Fruit fly (Drosophila melanogaster): Measurements from ENCODE around the gene CG46339.
A peak's percentile ranks its signal among the peaks of the same experiment; 100 is the strongest.

The CG46339 gene

DNA sequence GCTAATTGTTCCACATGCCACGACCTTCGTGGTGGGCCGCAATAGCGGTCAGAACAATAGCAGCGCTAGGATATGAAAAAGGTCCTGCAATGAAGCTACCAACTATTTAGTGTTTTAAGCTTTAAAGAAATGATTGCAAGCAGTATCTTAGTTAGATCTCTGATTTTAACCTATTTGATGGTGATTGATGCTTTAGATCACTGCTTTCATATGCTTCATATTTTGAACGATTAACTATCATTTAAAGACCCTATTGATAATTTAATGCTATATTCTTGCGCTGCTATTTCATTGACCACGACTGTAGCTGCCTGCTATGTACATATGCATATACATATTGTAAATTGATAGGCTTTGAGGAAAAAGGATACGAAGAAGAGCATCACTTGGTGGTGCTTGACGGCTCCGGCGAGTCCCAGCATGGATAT lies 48.2 kb downstream of the CG46339 start (continued):
- 0 out of 2 replicates have a peak, but pooled peaks have one; percentile 31 for TF ChIP-seq wdn (GFP tag; IDR thresholded peaks at IDR 0.05)
- TF ChIP-seq CG11456 (GFP tag; IDR thresholded peaks at IDR 0.05): peak; percentile 70; the same call in 2 of the 3 replicates
- TF ChIP-seq Max (GFP tag; optimal IDR thresholded peaks at IDR 0.05): peak; percentile 74
- peak; percentile 72 for TF ChIP-seq vvl (GFP tag; IDR thresholded peaks at IDR 0.05)
- peak; percentile 26; the same call in 1 of the 2 replicates for TF ChIP-seq CG31224 (GFP tag; IDR thresholded peaks at IDR 0.05)
- no peak for TF ChIP-seq Sry-β (GFP tag; optimal IDR thresholded peaks at IDR 0.05)
- TF ChIP-seq CG31388 (GFP tag; optimal IDR thresholded peaks at IDR 0.05): peak; percentile 69
- peak; percentile 81 for TF ChIP-seq CG7839 (tag; optimal IDR thresholded peaks at IDR 0.05)
- no peak for TF ChIP-seq vnd (GFP tag; IDR thresholded peaks at IDR 0.05; ENCODE audit: partially characterized antibody)
- no peak for TF ChIP-seq CG43689 (GFP tag; IDR thresholded peaks at IDR 0.05)
- TF ChIP-seq gfzf (GFP tag; optimal IDR thresholded peaks at IDR 0.05): no peak
- no peak for TF ChIP-seq ato (GFP tag; IDR thresholded peaks at IDR 0.05; ENCODE audit: partially characterized antibody)
- no peak for TF ChIP-seq CG34422 (GFP tag; IDR thresholded peaks at IDR 0.05)
- no peak for TF ChIP-seq Rx (GFP tag; IDR thresholded peaks at IDR 0.05)
- TF ChIP-seq ase (GFP tag; IDR thresholded peaks at IDR 0.05): no peak
- no peak for TF ChIP-seq unc-4 (GFP tag; IDR thresholded peaks at IDR 0.05; ENCODE audit: partially characterized antibody)
- TF ChIP-seq mam (GFP tag; optimal IDR thresholded peaks at IDR 0.05): peak; percentile 68
- TF ChIP-seq NC2α (GFP tag; optimal IDR thresholded peaks at IDR 0.05): no peak
- TF ChIP-seq ind (GFP tag; optimal IDR thresholded peaks at IDR 0.05): peak; percentile 80
- TF ChIP-seq CG4730 (GFP tag; IDR thresholded peaks at IDR 0.05): 0 out of 2 replicates have a peak, but pooled peaks have one; percentile 5
- TF ChIP-seq Nf-YA (GFP tag; IDR thresholded peaks at IDR 0.05): no peak
- TF ChIP-seq Trl (optimal IDR thresholded peaks at IDR 0.05): no peak
- peak; percentile 16 for TF ChIP-seq Trl (GFP tag; optimal IDR thresholded peaks at IDR 0.05)
- peak; percentile 86 for TF ChIP-seq bab2 (GFP tag; optimal IDR thresholded peaks at IDR 0.05)
- TF ChIP-seq oc (tag; optimal IDR thresholded peaks at IDR 0.05): no peak
- no peak for TF ChIP-seq ap (GFP tag; IDR thresholded peaks at IDR 0.05)
- no peak for TF ChIP-seq psq (GFP tag; optimal IDR thresholded peaks at IDR 0.05)
- TF ChIP-seq gcm (GFP tag; optimal IDR thresholded peaks at IDR 0.05): peak; percentile 46
- no peak for TF ChIP-seq CG42726 (GFP tag; IDR thresholded peaks at IDR 0.05; ENCODE audit: partially characterized antibody)
- peak; percentile 56 for TF ChIP-seq kah (GFP tag; optimal IDR thresholded peaks at IDR 0.05)
- no peak for TF ChIP-seq ci (GFP tag; IDR thresholded peaks at IDR 0.05)
- TF ChIP-seq CG18599 (GFP tag; optimal IDR thresholded peaks at IDR 0.05): peak; percentile 89
- peak; percentile 78 for TF ChIP-seq tap (tag; optimal IDR thresholded peaks at IDR 0.05)
- peak; percentile 90 for TF ChIP-seq lab (GFP tag; optimal IDR thresholded peaks at IDR 0.05)
- no peak for TF ChIP-seq Lhr (GFP tag; optimal IDR thresholded peaks at IDR 0.05)
- no peak for TF ChIP-seq lbe (GFP tag; optimal IDR thresholded peaks at IDR 0.05)
- TF ChIP-seq CG1233 (GFP tag; optimal IDR thresholded peaks at IDR 0.05): peak; percentile 78
- TF ChIP-seq MESR4 (GFP tag; optimal IDR thresholded peaks at IDR 0.05): no peak
- peak; percentile 3 for TF ChIP-seq tx (GFP tag; optimal IDR thresholded peaks at IDR 0.05)
- TF ChIP-seq CG3838 (GFP tag; optimal IDR thresholded peaks at IDR 0.05): no peak
- TF ChIP-seq Ptx1 (GFP tag; IDR thresholded peaks at IDR 0.05): peak; percentile 45; the same call in 1 of the 2 replicates
- no peak for TF ChIP-seq aop (GFP tag; IDR thresholded peaks at IDR 0.05)
- peak; percentile 52 for TF ChIP-seq CG7556 (GFP tag; optimal IDR thresholded peaks at IDR 0.05)
- TF ChIP-seq CG18619 (GFP tag; optimal IDR thresholded peaks at IDR 0.05): peak; percentile 14
- TF ChIP-seq Dp (GFP tag; optimal IDR thresholded peaks at IDR 0.05): no peak
- peak; percentile 24 for TF ChIP-seq mirr (GFP tag; optimal IDR thresholded peaks at IDR 0.05)
- TF ChIP-seq BEAF-32 (GFP tag; optimal IDR thresholded peaks at IDR 0.05): no peak
- no peak; the same call in 1 of the 2 replicates for TF ChIP-seq esg (GFP tag; conservative IDR thresholded peaks at IDR 0.05)
- no peak for TF ChIP-seq CG16863 (GFP tag; optimal IDR thresholded peaks at IDR 0.05)
- no peak for TF ChIP-seq gt (GFP tag; IDR thresholded peaks at IDR 0.05)
- TF ChIP-seq tup (GFP tag; optimal IDR thresholded peaks at IDR 0.05): no peak
